Worm (Caenorhabditis elegans): ENCODE data around the gene Y38C1AA.19.

Gene Y38C1AA.19

ce11 chrIV:133968-134367 is 26.0 kb upstream of the Y38C1AA.19 start:
- no peak for TF ChIP-seq pha-4 (tag; optimal IDR thresholded peaks at IDR 0.05)
- no peak for TF ChIP-seq zag-1 (tag; optimal IDR thresholded peaks at IDR 0.05)
- TF ChIP-seq egl-5 (tag; optimal IDR thresholded peaks at IDR 0.05) = no peak
- TF ChIP-seq skn-1 (tag; optimal IDR thresholded peaks at IDR 0.05) = no peak
- no peak for TF ChIP-seq ceh-28 (tag; optimal IDR thresholded peaks at IDR 0.05)
- TF ChIP-seq unc-39 (tag; optimal IDR thresholded peaks at IDR 0.05) = no peak

- no peak for TF ChIP-seq ceh-28 (tag; optimal IDR thresholded peaks at IDR 0.05)
- TF ChIP-seq ama-1 (optimal IDR thresholded peaks at IDR 0.05) = no peak
- TF ChIP-seq ztf-11 (tag; optimal IDR thresholded peaks at IDR 0.05) = no peak
- TF ChIP-seq ZK546.5 (tag; optimal IDR thresholded peaks at IDR 0.05) = no peak
- no peak for TF ChIP-seq nhr-28 (tag; optimal IDR thresholded peaks at IDR 0.05)
- TF ChIP-seq elt-3 (tag; optimal IDR thresholded peaks at IDR 0.05) = no peak
- no peak for TF ChIP-seq skn-1 (tag; optimal IDR thresholded peaks at IDR 0.05)
- TF ChIP-seq tbx-2 (tag; optimal IDR thresholded peaks at IDR 0.05) = no peak
- no peak for TF ChIP-seq hmg-11 (tag; optimal IDR thresholded peaks at IDR 0.05)
- no peak for TF ChIP-seq egl-5 (tag; optimal IDR thresholded peaks at IDR 0.05)
- no peak for TF ChIP-seq lin-15B (tag; optimal IDR thresholded peaks at IDR 0.05)
These were observed 20.3 kb upstream of the Y38C1AA.19 start for ce11 chrIV:139652-140051.

- TF ChIP-seq egl-27 (tag; optimal IDR thresholded peaks at IDR 0.05) (no peak), egl-5 (tag; optimal IDR thresholded peaks at IDR 0.05) (no peak), nhr-67 (tag; optimal IDR thresholded peaks at IDR 0.05) (no peak), sea-2 (GFP tag; optimal IDR thresholded peaks at IDR 0.05) (no peak), elt-2 (tag; optimal IDR thresholded peaks at IDR 0.05) (no peak), nhr-25 (tag; optimal IDR thresholded peaks at IDR 0.05) (no peak), tbx-2 (tag; optimal IDR thresholded peaks at IDR 0.05) (no peak), unc-62 (GFP tag; optimal IDR thresholded peaks at IDR 0.05) (no peak), eor-1 (tag; optimal IDR thresholded peaks at IDR 0.05) (no peak), ZK546.5 (tag; optimal IDR thresholded peaks at IDR 0.05) (no peak), ztf-4 (tag; optimal IDR thresholded peaks at IDR 0.05) (no peak), fkh-2 (tag; optimal IDR thresholded peaks at IDR 0.05) (no peak), nhr-77 (tag; optimal IDR thresholded peaks at IDR 0.05) (no peak), nhr-28 (tag; optimal IDR thresholded peaks at IDR 0.05) (no peak), lin-15B (tag; optimal IDR thresholded peaks at IDR 0.05) (no peak), ceh-9 (tag; optimal IDR thresholded peaks at IDR 0.05) (no peak), zag-1 (tag; optimal IDR thresholded peaks at IDR 0.05) (no peak), lsy-12 (tag; optimal IDR thresholded peaks at IDR 0.05) (no peak), elt-3 (tag; optimal IDR thresholded peaks at IDR 0.05) (no peak)
These were observed 18.9 kb upstream of the Y38C1AA.19 start for ce11 chrIV:141022-141421.

ce11 chrIV:143807-144371 is 16.1 kb upstream of the Y38C1AA.19 start:
- peak; percentile 56 for TF ChIP-seq pha-4 (tag; optimal IDR thresholded peaks at IDR 0.05)
- no peak for TF ChIP-seq sea-2 (GFP tag; optimal IDR thresholded peaks at IDR 0.05)
- TF ChIP-seq fos-1 (tag; optimal IDR thresholded peaks at IDR 0.05) = no peak
- TF ChIP-seq ceh-9 (tag; optimal IDR thresholded peaks at IDR 0.05) = no peak
- TF ChIP-seq mml-1 (tag; optimal IDR thresholded peaks at IDR 0.05) = no peak
- TF ChIP-seq aly-2 (tag; optimal IDR thresholded peaks at IDR 0.05) = no peak
- no peak for TF ChIP-seq ceh-16 (tag; optimal IDR thresholded peaks at IDR 0.05)
- peak; percentile 1 for TF ChIP-seq pqm-1 (tag; optimal IDR thresholded peaks at IDR 0.05)
- no peak for TF ChIP-seq nhr-25 (tag; optimal IDR thresholded peaks at IDR 0.05)
- peak; percentile 94 for TF ChIP-seq hmg-11 (tag; optimal IDR thresholded peaks at IDR 0.05)
- TF ChIP-seq nhr-23 (tag; optimal IDR thresholded peaks at IDR 0.05) = peak; percentile 8
- TF ChIP-seq unc-62 (GFP tag; optimal IDR thresholded peaks at IDR 0.05) = peak; percentile 26
- TF ChIP-seq nfya-1 (tag; optimal IDR thresholded peaks at IDR 0.05; ENCODE audit: insufficient read depth) = peak; percentile 61
- TF ChIP-seq R02D3.7 (tag; optimal IDR thresholded peaks at IDR 0.05) = no peak
- TF ChIP-seq snpc-4 (tag; optimal IDR thresholded peaks at IDR 0.05) = no peak
- TF ChIP-seq mdl-1 (tag; optimal IDR thresholded peaks at IDR 0.05) = peak; percentile 73
- no peak for TF ChIP-seq fkh-10 (GFP tag; optimal IDR thresholded peaks at IDR 0.05)
- TF ChIP-seq zag-1 (tag; optimal IDR thresholded peaks at IDR 0.05) = no peak
- peak; percentile 45 for TF ChIP-seq nhr-43 (tag; optimal IDR thresholded peaks at IDR 0.05; ENCODE audit: poor library complexity, severe bottlenecking)
- peak; percentile 58 for TF ChIP-seq egl-5 (tag; optimal IDR thresholded peaks at IDR 0.05)
- TF ChIP-seq lin-39 (tag; optimal IDR thresholded peaks at IDR 0.05) = peak; percentile 87
- TF ChIP-seq eor-1 (tag; optimal IDR thresholded peaks at IDR 0.05) = no peak
- TF ChIP-seq elt-1 (tag; optimal IDR thresholded peaks at IDR 0.05) = peak; percentile 57
- no peak for TF ChIP-seq ama-1 (optimal IDR thresholded peaks at IDR 0.05)
- no peak for TF ChIP-seq nhr-11 (tag; optimal IDR thresholded peaks at IDR 0.05)
- TF ChIP-seq elt-2 (tag; optimal IDR thresholded peaks at IDR 0.05) = peak; percentile 30
- TF ChIP-seq egl-27 (tag; optimal IDR thresholded peaks at IDR 0.05) = no peak
- no peak for TF ChIP-seq daf-12 (tag; optimal IDR thresholded peaks at IDR 0.05)
- TF ChIP-seq ztf-4 (tag; optimal IDR thresholded peaks at IDR 0.05) = no peak
- no peak for TF ChIP-seq nhr-76 (tag; optimal IDR thresholded peaks at IDR 0.05)
- TF ChIP-seq lin-15B (tag; optimal IDR thresholded peaks at IDR 0.05) = peak; percentile 23
- TF ChIP-seq nhr-12 (tag; optimal IDR thresholded peaks at IDR 0.05) = no peak
- no peak for TF ChIP-seq lsy-12 (tag; optimal IDR thresholded peaks at IDR 0.05)
- no peak for TF ChIP-seq nhr-67 (tag; optimal IDR thresholded peaks at IDR 0.05)
- no peak for TF ChIP-seq nhr-77 (tag; optimal IDR thresholded peaks at IDR 0.05)
- no peak for TF ChIP-seq skn-1 (tag; optimal IDR thresholded peaks at IDR 0.05)
- no peak for TF ChIP-seq unc-39 (tag; optimal IDR thresholded peaks at IDR 0.05)
